Fruit fly (Drosophila melanogaster) Kc167 (cell line): ENCODE data around the gene CG15269.

ENCODE experiments used
- Myc ChIP-seq: fragments of >200 bp; optimal IDR thresholded peaks from 2 replicates; lab custom pipeline; 2017; ENCODE audit warnings: missing external identifiers
- Sin3A ChIP-seq: fragments of >200 bp; optimal IDR thresholded peaks from 2 replicates; lab custom pipeline; 2018; ENCODE audit warnings: missing external identifiers
- h ChIP-seq: fragments of >200 bp; optimal IDR thresholded peaks from 3 replicates; lab custom pipeline; 2018; ENCODE audit warnings: missing external identifiers
- insv ChIP-seq: fragments of >200 bp; optimal IDR thresholded peaks from 3 replicates; lab custom pipeline; 2018; ENCODE audit warnings: missing external identifiers
- psq ChIP-seq: fragments of >200 bp; optimal IDR thresholded peaks from 2 replicates; lab custom pipeline; 2017; ENCODE audit warnings: missing external identifiers
- ttk ChIP-seq: sonication (Bioruptor generic); optimal IDR thresholded peaks from 2 replicates; lab custom pipeline; 2017; ENCODE audit warnings: missing external identifiers

The CG15269 gene

DNA sequence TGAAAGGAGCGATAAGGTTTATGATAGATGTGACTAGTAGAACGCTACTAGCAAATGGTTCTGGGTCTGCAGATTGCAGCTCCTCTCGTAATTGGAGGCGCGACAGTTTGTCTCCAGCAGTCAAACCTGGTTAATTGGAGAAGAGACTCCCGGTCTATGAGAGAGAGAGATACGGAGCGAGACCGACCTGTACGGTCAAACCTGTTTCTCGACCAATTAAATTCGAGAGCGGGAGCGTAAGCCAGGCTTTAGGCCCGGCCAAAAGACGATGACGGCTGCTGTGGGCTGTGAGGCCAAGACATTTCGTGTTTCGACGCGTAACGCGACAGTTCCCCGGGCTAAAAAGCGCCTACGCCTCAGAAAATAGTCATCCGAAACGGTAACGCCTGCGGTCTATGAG, at the start of gene CG15269:
TSS of gene CG15269 (plus strand) at position 261 of the 400 bp plus-strand sequence.
- TF ChIP-seq ttk (lab: Kevin White, UChicago) (no peak), Myc (lab: Kevin White, UChicago) (no peak), insv (no peak), h (no peak), psq (no peak)

DNA sequence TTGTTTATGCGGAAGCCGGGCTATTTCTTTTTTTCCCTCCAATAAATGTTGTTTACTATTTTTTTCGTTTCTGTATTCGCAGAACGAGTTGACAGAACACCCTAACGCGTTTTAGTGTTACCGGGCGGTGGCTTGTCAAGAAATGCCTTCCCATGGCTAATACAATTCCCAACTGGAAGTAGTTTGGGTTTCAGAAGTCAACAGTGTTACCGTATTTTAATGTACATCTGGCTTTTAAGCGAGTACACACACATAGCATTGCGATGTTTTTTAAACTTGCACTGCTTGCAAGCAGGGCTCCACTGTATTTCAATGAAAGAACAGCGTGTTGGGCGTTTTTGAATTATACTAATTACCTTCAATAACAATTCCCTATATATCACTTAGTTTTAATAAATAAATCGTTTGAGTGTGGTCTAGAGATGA, 48.6 kb upstream of the CG15269 start, which contains the start of gene TfIIS:
TSS of gene TfIIS (minus strand) at position 178 of the 426 bp plus-strand sequence.
- no peak for TF ChIP-seq ttk (lab: Kevin White, UChicago)
- TF ChIP-seq Myc (lab: Kevin White, UChicago) = no peak
- no peak for TF ChIP-seq h
- no peak for TF ChIP-seq psq
- no peak for TF ChIP-seq insv
- TF ChIP-seq Sin3A (lab: Kevin White, UChicago) = no peak

DNA sequence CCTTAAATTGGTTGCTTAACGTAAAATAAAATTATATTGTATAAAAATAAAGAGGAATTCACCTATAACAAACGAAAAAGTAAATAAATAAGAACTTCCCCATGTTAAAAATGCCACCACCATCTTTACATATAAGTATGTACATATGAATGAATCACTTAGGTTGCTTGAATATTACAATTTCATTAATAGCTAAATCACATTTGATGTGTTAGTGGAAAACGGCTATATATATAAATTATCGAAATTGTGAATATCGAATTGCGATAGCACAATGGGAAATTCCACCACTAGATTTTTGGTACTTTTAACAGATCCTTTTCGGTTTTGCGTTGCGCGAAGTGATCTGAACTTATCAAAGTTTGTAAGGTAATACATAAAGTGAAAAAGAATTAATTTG, 47.8 kb upstream of the CG15269 start, which contains the start of the genes solo and vas:
TSS of gene solo (plus strand) at position 289 of the 400 bp plus-strand sequence.
TSS of gene vas (plus strand) at position 289 of the 400 bp plus-strand sequence.
- TF ChIP-seq Myc (lab: Kevin White, UChicago) (no peak), Sin3A (lab: Kevin White, UChicago) (no peak), psq (no peak), insv (no peak), h (no peak), ttk (lab: Kevin White, UChicago) (no peak)

DNA sequence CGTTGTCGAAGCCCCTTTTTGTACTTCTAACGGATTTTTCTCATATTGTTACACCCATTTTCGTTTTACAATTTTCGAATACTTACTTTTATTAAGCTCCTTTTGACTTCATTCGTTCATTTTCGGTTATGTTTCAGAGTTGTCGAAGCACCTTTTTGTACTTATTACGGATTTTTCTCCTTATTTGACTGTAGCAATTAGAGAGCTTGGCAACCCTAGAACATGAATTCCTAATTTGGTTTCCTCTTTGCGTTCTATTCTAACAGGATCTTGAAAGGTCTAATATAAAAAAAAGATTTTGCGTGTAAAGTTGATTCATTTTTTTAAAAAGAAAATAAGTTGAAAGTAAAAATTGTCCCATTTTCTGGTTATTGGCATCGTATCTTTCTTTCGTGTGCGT, 47.1 kb upstream of the CG15269 start:
- TF ChIP-seq h (no peak), psq (no peak), insv (no peak), Myc (lab: Kevin White, UChicago) (no peak), Sin3A (lab: Kevin White, UChicago) (no peak), ttk (lab: Kevin White, UChicago) (no peak)

DNA sequence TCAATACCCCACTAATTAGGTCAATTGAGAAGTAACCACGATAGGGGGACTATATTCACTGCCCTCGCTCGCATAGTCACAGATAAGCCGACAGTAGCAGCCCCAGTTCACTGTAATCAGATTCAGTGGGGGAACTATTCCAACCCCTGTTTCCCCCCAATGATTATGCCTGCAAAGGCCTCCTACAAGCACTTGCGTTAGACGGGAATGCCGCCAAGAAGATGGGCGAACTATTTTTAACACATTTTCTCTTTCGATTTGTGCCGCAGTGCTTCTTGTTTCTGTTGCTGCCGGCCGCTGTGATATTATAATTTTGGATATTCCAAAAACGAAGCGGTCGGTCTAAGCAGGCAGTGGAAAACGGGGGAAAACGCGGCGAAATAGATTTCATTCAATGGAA, 43.5 kb upstream of the CG15269 start:
- TF ChIP-seq Myc (lab: Kevin White, UChicago) (no peak), ttk (lab: Kevin White, UChicago) (no peak), psq (no peak), insv (no peak), h (no peak), Sin3A (lab: Kevin White, UChicago) (no peak)

DNA sequence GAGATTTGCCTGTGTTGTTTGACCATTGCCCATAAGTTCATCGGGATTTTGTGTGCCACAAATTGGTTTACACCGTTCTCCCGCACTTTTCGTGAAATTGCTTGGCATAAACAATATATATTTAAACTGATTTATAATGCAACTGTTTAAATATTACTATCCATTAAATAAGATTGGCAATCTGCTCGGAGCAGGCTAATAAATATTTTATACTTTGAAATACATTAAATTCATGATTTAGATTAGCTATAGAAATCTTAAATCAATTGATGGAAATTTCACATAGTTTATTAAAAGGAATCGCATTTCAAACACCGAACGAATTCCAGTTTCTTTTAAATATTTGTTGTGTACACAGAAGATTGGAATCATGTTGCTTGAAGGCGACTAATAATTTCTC, 43.1 kb upstream of the CG15269 start:
- TF ChIP-seq Sin3A (lab: Kevin White, UChicago) (no peak), h (no peak), ttk (lab: Kevin White, UChicago) (no peak), insv (no peak), Myc (lab: Kevin White, UChicago) (no peak), psq (no peak)

DNA sequence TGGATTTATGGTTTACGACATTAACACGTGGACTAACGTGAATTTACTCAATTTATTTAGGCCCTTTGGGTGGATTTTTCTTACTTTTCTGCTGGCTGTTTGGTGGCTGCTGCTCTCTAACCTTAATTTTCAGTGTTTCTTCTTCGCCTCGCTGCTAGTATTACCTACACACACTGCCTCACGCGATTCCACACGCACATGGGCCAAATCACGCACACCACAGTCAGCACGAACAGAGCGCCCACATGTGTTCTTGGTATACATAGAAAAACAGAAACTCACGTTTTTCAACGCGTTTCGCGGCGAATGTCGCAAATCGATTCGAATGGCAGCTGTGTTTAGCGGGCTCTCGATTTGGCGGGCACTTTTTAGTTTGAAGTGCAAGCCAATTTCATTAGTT, 41.4 kb upstream of the CG15269 start:
- no peak for TF ChIP-seq ttk (lab: Kevin White, UChicago)

DNA sequence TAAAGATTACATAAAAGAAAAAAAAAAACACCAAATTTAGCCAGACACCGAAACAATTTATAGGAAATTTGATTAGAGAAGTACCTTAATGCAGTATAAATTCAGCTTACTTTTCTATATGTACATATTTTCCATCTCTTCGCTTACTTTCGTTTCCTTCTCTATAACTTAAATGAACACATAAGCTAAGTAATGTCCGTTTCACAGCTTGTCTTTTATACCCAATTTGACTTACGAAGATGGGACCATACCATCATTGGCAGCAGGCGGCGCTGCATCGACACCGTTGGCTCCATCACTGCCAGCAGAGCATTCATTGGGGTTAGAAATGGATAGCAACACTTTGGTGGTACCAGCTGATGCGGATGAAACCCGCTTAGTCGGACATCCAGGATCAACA, 39.0 kb upstream of the CG15269 start, which contains the start of gene vig:
TSS of gene vig (minus strand) at position 101 of the 400 bp plus-strand sequence.
- no peak for TF ChIP-seq psq
- no peak for TF ChIP-seq Myc (lab: Kevin White, UChicago)
- no peak for TF ChIP-seq h
- TF ChIP-seq Sin3A (lab: Kevin White, UChicago) = no peak
- no peak for TF ChIP-seq ttk (lab: Kevin White, UChicago)
- TF ChIP-seq insv = no peak

DNA sequence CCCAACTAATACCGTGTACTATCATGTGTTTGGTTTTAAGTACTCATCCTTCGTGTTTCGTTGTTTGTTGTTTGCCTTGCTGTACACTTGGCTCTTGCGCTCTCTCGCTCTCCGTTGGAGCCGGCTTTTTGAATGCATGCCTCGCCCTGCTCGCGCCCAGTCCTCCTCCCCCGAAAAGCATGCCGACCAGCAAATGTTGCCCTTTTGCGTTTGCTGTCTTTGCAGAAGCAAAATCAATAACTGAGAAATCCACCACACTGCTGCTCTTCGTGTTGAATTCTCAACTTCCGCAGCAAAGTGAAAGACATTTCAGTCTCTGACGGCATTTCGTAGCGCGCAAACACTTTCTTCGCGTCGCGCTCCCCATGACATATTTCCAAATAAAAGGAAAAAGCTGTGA, 34.7 kb upstream of the CG15269 start, which contains the start of gene wwk:
TSS of gene wwk (plus strand) at position 312 of the 400 bp plus-strand sequence.
- TF ChIP-seq ttk (lab: Kevin White, UChicago) = no peak
- TF ChIP-seq Myc (lab: Kevin White, UChicago) = no peak
- TF ChIP-seq psq = no peak
- no peak for TF ChIP-seq insv
- no peak for TF ChIP-seq Sin3A (lab: Kevin White, UChicago)
- TF ChIP-seq h = no peak

DNA sequence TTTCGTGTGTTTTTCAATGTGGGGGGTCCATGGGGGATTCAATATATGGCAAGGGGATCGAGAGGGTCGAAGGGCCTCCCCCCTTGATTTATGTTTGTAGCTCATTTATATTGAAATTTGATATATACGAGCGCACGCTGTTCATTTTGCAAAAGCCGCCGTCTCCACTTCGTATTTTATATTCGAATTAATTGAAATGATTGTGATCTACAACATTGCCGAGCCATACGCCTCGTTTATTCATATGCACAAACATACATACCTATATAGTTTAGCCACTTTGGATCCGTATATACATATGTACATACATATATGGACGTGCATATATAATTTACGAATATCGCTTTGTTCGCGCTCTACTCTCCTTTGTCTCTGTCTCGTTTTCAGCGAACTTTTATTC, 3.1 kb upstream of the CG15269 start:
- TF ChIP-seq insv (no peak), Myc (lab: Kevin White, UChicago) (no peak), psq (no peak), Sin3A (lab: Kevin White, UChicago) (no peak), h (no peak), ttk (lab: Kevin White, UChicago) (no peak)

DNA sequence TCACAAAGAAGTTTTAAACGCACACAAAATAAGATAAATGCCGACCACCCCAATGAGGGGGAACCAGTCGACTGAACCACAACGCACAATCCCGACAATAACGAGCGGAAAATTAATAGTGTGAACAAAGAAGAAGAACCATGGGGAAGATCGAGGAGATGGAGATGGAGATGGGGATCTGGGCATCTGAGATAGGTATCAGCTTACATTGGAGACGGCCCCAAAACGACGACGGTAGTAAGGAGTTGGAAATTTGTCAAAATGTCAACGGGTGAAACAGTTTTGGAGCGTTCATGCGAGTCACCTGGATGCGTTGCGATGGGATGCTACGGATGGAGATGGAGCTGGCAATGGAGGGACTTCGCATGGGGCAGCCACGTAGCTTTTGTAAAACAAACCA, 2.0 kb upstream of the CG15269 start:
- TF ChIP-seq ttk (lab: Kevin White, UChicago) (no peak), insv (no peak), Sin3A (lab: Kevin White, UChicago) (no peak), h (no peak), psq (no peak), Myc (lab: Kevin White, UChicago) (no peak)

DNA sequence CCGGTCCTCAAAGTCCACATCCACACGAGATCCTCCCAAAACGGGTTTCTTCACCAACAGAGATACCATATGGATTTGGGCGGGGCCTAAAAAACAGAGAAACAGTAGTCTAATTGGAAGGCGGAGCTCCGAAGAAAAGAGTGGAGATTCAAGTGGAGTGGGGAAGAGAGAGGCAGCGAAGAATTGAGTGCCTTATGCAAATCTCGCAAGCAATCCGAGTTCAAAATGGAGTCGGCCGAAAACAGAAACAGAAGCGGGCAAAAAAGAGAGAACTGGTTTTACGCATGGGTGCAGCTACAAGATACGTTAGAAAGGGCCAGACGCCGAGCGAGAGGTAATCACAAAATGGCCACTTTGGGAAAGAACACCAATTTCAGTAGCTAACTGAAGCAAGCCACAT, 2.1 kb downstream of the CG15269 start:
- no peak for TF ChIP-seq psq
- TF ChIP-seq ttk (lab: Kevin White, UChicago) = no peak
- no peak for TF ChIP-seq h
- TF ChIP-seq insv = no peak
- TF ChIP-seq Sin3A (lab: Kevin White, UChicago) = no peak
- no peak for TF ChIP-seq Myc (lab: Kevin White, UChicago)

DNA sequence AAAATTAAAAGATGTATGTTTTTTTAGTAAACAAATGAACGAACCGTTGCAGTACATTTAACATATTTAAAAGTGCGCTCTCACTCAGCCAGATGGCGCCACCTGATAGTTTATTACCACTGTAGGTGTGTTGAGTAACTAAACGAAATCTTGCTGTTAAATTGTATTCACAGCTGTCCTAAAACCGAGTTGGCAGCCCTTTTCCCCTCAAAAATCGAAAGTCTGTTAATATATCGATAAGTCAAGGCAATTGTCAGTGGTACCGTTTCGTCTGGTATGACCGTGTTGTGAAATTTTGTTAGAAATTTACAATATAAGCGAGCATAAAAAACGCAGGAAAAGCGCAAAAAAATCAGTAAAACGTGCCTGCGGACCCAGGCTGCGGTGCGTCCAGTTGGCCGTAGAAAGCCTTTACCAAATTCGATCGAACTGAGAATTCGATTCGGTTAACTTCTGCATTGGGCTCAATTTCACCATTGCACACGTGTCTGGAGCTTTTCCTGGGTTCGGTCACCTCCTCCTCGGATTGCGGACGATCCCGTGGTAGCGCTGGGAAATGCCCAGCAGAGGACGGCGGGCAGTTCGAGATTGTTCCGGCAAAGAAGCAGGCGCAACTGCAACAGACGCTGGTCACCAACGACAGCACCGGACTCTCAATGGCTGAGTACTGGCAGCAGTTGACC, 4.2 kb downstream of the CG15269 start, which contains the start of gene stc:
TSS of gene stc (plus strand) at position 247 of the 683 bp plus-strand sequence.
- TF ChIP-seq h (no peak), Sin3A (lab: Kevin White, UChicago) (no peak), insv (no peak), ttk (lab: Kevin White, UChicago) (no peak), Myc (lab: Kevin White, UChicago) (no peak), psq (no peak)
